Worm (Caenorhabditis elegans) whole organism, L4 larva: ENCODE measurements around the gene F01D5.3.

ENCODE experiments used
- ama-1 ChIP-seq: fragments of 150-350 bp; optimal IDR thresholded peaks from 2 replicates; lab custom pipeline; 2014; ENCODE audit warnings: inconsistent platforms, mixed read lengths
- dmd-8 ChIP-seq: fragments of 200-800 bp; sonication (Bioruptor generic); IDR thresholded peaks from 2 replicates; pipeline ENCODE4 v1.3.6; 2022; ENCODE audit warnings: missing genetic modification characterization, missing compliant biosample characterization
- duxl-1 ChIP-seq: sonication (generic microtip); optimal IDR thresholded peaks from 2 replicates; lab custom pipeline; 2016; ENCODE audit warnings: mild to moderate bottlenecking, missing genetic modification characterization, moderate library complexity, missing compliant biosample characterization; ENCODE audit not compliant: poor library complexity
- hmg-1.1 ChIP-seq: fragments of 200-800 bp; sonication (Bioruptor generic); IDR thresholded peaks from 2 replicates; pipeline ENCODE4 v1.3.6; 2022; ENCODE audit warnings: missing genetic modification reagents, missing genetic modification characterization, missing compliant biosample characterization
- lin-39 ChIP-seq: fragments of 150-350 bp; optimal IDR thresholded peaks from 2 replicates; lab custom pipeline; 2014; ENCODE audit warnings: missing biosample characterization, missing genetic modification reagents, missing genetic modification characterization
- lsy-2 ChIP-seq, 2 experiments: fragments of 150-350 bp in 1 of 2; sonication (generic microtip) in 1 of 2; optimal IDR thresholded peaks; 2 replicates each; lab custom pipeline; 2014 to 2017; ENCODE audit warnings: missing biosample characterization in 2 of 2, missing genetic modification characterization in 2 of 2
- nhr-237 ChIP-seq: sonication (generic microtip); optimal IDR thresholded peaks from 2 replicates; lab custom pipeline; 2017; ENCODE audit warnings: missing biosample characterization, missing genetic modification characterization
- nhr-76 ChIP-seq: fragments of 150-350 bp; optimal IDR thresholded peaks from 2 replicates; lab custom pipeline; 2014; ENCODE audit warnings: missing biosample characterization, missing genetic modification characterization
- ztf-11 ChIP-seq: fragments of 150-350 bp; optimal IDR thresholded peaks from 2 replicates; lab custom pipeline; 2014; ENCODE audit warnings: missing biosample characterization, missing genetic modification characterization

DNA sequence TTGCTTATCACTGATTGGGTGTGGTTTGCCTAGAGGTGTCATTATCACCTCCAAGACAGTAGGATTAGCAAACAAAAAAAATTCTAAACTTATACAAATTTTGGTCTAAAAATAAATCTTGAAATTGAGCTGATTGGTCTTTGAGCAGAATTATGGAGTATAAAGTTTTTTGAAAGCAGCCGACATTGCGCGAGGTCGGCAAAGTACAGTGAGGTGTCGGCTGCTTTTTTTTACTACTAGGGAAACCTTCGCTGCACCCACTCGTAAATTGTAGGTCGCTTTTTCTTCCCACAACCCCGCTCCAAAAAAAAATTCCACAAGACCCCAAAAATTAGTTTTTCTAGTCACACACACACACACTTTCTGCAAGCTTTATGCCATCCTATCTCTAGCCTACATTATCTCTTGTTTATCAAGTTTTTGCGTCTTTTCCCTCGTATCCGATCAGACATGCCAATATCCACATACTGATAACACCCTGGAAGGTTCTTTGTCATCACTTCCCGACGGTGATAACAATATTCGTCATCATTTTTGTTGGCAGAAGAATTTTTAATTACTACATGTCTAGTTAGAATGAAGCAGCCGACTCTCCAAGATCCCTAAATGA lies 4.0 kb upstream of the F01D5.3 start:
- TF ChIP-seq lin-39 (tag; lab: Kevin White, UChicago) (no peak), hmg-1.1 (GFP tag; lab: Robert Waterston, UW) (no peak), ama-1 (no peak), duxl-1 (tag; lab: Kevin White, UChicago) (no peak), nhr-76 (tag; lab: Kevin White, UChicago) (no peak), dmd-8 (GFP tag; lab: Robert Waterston, UW) (no peak), ztf-11 (tag; lab: Kevin White, UChicago) (no peak), lsy-2 (tag; optimal IDR thresholded peaks at IDR 0.05; lab: Kevin White, UChicago) (no peak), nhr-237 (tag; lab: Kevin White, UChicago) (no peak)
